Worm (Caenorhabditis elegans): ENCODE data around the gene srx-120.

DNA sequence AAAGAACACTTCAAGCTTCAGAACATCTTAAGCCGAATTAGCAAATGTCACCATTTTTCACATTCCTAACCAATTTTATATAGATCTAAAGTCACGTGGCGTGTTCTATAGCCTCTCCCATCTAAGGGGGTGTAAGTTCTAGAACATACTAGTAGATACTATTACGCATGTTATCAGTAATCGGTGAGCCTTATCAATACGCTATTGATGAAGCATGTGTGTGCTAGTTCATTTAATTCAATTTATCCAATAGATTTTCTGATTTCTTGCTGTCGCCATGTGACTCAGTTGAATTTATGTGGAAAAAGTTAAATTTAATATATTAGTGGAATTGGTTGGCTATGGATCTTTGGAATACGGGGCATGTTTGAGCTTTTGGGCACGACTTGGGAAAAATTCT is 24.5 kb upstream of the srx-120 start:
- TF ChIP-seq F37D6.2 (tag; optimal IDR thresholded peaks at IDR 0.05) (no peak), madf-5 (GFP tag; IDR thresholded peaks at IDR 0.05) (no peak), nhr-237 (tag; optimal IDR thresholded peaks at IDR 0.05) (no peak), skn-1 (tag; optimal IDR thresholded peaks at IDR 0.05) (no peak), R02D3.7 (tag; optimal IDR thresholded peaks at IDR 0.05) (no peak), nhr-6 (tag; optimal IDR thresholded peaks at IDR 0.05) (no peak), hmg-1.1 (GFP tag; IDR thresholded peaks at IDR 0.05) (no peak)

Measured in whole organism, L4 larva.